Worm (Caenorhabditis elegans) whole organism, L4/young adult: Measurements from ENCODE around the gene Y36E3A.2.

ENCODE experiments used
- W03F9.2 ChIP-seq: fragments of 150-350 bp; optimal IDR thresholded peaks from 2 replicates; lab custom pipeline; 2014; ENCODE audit warnings: missing biosample characterization, missing genetic modification characterization
- dao-5 ChIP-seq: sonication (generic microtip); optimal IDR thresholded peaks from 2 replicates; lab custom pipeline; 2016; ENCODE audit warnings: missing genotype, missing genetic modification characterization, moderate library complexity, missing compliant biosample characterization
- him-1 ChIP-seq: sonication (generic microtip); optimal IDR thresholded peaks from 2 replicates; lab custom pipeline; 2016; ENCODE audit warnings: missing genotype, missing genetic modification reagents, missing genetic modification characterization, missing compliant biosample characterization

DNA sequence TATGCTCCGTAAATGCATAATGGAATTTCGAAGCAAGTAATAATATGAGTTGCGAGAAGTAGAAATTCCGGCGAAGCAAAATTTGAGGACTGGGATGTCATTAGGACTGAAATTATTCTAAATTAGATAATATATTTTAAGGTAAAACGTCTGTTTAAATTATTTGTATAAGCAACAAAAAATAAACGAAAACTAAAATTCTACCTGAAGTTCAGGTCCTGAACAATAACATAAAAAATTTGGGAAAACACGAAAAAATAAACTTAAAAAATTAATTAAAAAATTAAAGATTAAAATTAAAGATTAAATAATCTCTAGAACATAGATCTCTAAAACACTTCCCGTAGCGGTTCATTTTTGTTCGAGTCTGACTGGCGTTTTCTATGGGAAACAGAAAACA lies 46.0 kb upstream of the Y36E3A.2 start, which contains the start of gene srh-251:
- TF ChIP-seq W03F9.2, result no peak
- no peak for TF ChIP-seq him-1 (tag; lab: Kevin White, UChicago)
- TF ChIP-seq dao-5 (tag; lab: Kevin White, UChicago), result no peak
